Worm (Caenorhabditis elegans): Measurements from ENCODE around the gene hlh-4.

- TF ChIP-seq W03F9.2 (tag; optimal IDR thresholded peaks at IDR 0.05) = no peak
- no peak for TF ChIP-seq dao-5 (tag; optimal IDR thresholded peaks at IDR 0.05)
Measured at ce11 chrIII:9745333-9745897, 6.6 kb upstream of the hlh-4 start.
